Fruit fly (Drosophila melanogaster) whole organism, prepupa: Measurements from ENCODE around the gene CG42821.

ENCODE experiments used
- Blimp-1 ChIP-seq: fragments of 200-800 bp; sonication (Bioruptor generic); optimal IDR thresholded peaks from 3 replicates; lab custom pipeline; 2017; ENCODE audit warnings: missing biosample characterization, missing genetic modification characterization, mild to moderate bottlenecking, moderate library complexity, missing genetic modification reagents
- CG10631 ChIP-seq: fragments of 200-800 bp; sonication (Bioruptor generic); optimal IDR thresholded peaks from 2 replicates; lab custom pipeline; 2016; ENCODE audit warnings: missing biosample characterization, missing genetic modification characterization
- CG10669 ChIP-seq: fragments of 200-800 bp; sonication (Bioruptor generic); optimal IDR thresholded peaks from 3 replicates; lab custom pipeline; 2018; ENCODE audit warnings: missing biosample characterization, mild to moderate bottlenecking, missing genetic modification characterization, moderate library complexity
- CG11294 ChIP-seq: fragments of 200-800 bp; sonication (Bioruptor generic); IDR thresholded peaks from 2 replicates; pipeline ENCODE4 v1.3.6; 2022; ENCODE audit warnings: missing biosample characterization, missing genetic modification characterization
- CG11902 ChIP-seq: fragments of 200-800 bp; sonication (Bioruptor generic); optimal IDR thresholded peaks from 3 replicates; lab custom pipeline; 2016; ENCODE audit warnings: missing biosample characterization, missing genetic modification characterization
- CG1621 ChIP-seq: fragments of 200-800 bp; sonication (Bioruptor generic); optimal IDR thresholded peaks from 3 replicates; lab custom pipeline; 2018; ENCODE audit warnings: missing biosample characterization, mild to moderate bottlenecking, missing genetic modification characterization
- CG3919 ChIP-seq: fragments of 200-800 bp; sonication (Bioruptor generic); optimal IDR thresholded peaks from 3 replicates; lab custom pipeline; 2016; ENCODE audit warnings: missing biosample characterization, missing genetic modification characterization
- CG4318 ChIP-seq: fragments of 200-800 bp; sonication (Bioruptor generic); optimal IDR thresholded peaks from 3 replicates; lab custom pipeline; 2017; ENCODE audit warnings: missing biosample characterization, mild to moderate bottlenecking, missing genetic modification characterization
- CG6163 ChIP-seq: fragments of 200-800 bp; sonication (Bioruptor generic); IDR thresholded peaks from 3 replicates; pipeline ENCODE4 v1.3.6; 2022; ENCODE audit warnings: missing biosample characterization, missing genetic modification characterization
- CG6792 ChIP-seq: fragments of 200-800 bp; sonication (Bioruptor generic); optimal IDR thresholded peaks from 3 replicates; lab custom pipeline; 2016; ENCODE audit warnings: missing biosample characterization, missing genetic modification characterization
- CG6854 ChIP-seq: fragments of 200-800 bp; sonication (Bioruptor generic); optimal IDR thresholded peaks from 2 replicates; lab custom pipeline; 2017; ENCODE audit warnings: missing biosample characterization, mild to moderate bottlenecking, missing genetic modification characterization
- CG8119 ChIP-seq: fragments of 200-800 bp; sonication (Bioruptor generic); IDR thresholded peaks from 3 replicates; pipeline ENCODE4 v1.3.6; 2022; ENCODE audit warnings: missing biosample characterization, missing genetic modification characterization
- CG8319 ChIP-seq: fragments of 200-800 bp; sonication (Bioruptor generic); optimal IDR thresholded peaks from 3 replicates; lab custom pipeline; 2016; ENCODE audit warnings: missing biosample characterization, missing genetic modification characterization
- CG8632 ChIP-seq: fragments of 200-800 bp; sonication (Bioruptor generic); optimal IDR thresholded peaks from 3 replicates; lab custom pipeline; 2016; ENCODE audit warnings: missing biosample characterization, missing genetic modification characterization
- Eip78C ChIP-seq: fragments of 200-800 bp; sonication (Bioruptor generic); peaks from one replicate; lab custom pipeline; 2016; ENCODE audit warnings: missing biosample characterization, missing genetic modification characterization
- Eip93F ChIP-seq: fragments of 200-800 bp; sonication (Bioruptor generic); optimal IDR thresholded peaks from 2 replicates; lab custom pipeline; 2016; ENCODE audit warnings: missing biosample characterization, mild to moderate bottlenecking, missing genetic modification characterization
- Ets21C ChIP-seq: fragments of 200-800 bp; sonication (Bioruptor generic); optimal IDR thresholded peaks from 3 replicates; lab custom pipeline; 2016; ENCODE audit warnings: missing biosample characterization, missing genetic modification characterization
- Gug ChIP-seq: fragments of 200-800 bp; sonication (Bioruptor generic); IDR thresholded peaks from 2 replicates; pipeline ENCODE4 v1.3.6; 2022; ENCODE audit warnings: missing biosample characterization, missing genetic modification characterization
- Hr38 ChIP-seq: sonication (Bioruptor generic); optimal IDR thresholded peaks from 2 replicates; lab custom pipeline; 2016; ENCODE audit warnings: missing biosample characterization, missing genetic modification characterization
- Met ChIP-seq: fragments of 200-800 bp; sonication (Bioruptor generic); optimal IDR thresholded peaks from 3 replicates; lab custom pipeline; 2016; ENCODE audit warnings: missing biosample characterization, missing genetic modification characterization
- Smox ChIP-seq: fragments of 200-800 bp; sonication (Bioruptor generic); optimal IDR thresholded peaks from 3 replicates; lab custom pipeline; 2016; ENCODE audit warnings: missing biosample characterization, missing genetic modification characterization
- Sox14 ChIP-seq: fragments of 200-800 bp; sonication (Bioruptor generic); optimal IDR thresholded peaks from 3 replicates; lab custom pipeline; 2016; ENCODE audit warnings: missing biosample characterization, missing genetic modification characterization
- Sox15 ChIP-seq: fragments of 200-800 bp; sonication (Bioruptor generic); optimal IDR thresholded peaks from 3 replicates; lab custom pipeline; 2016; ENCODE audit warnings: missing biosample characterization, missing genetic modification characterization
- acj6 ChIP-seq: fragments of 200-800 bp; sonication (Bioruptor generic); optimal IDR thresholded peaks from 3 replicates; lab custom pipeline; 2016; ENCODE audit warnings: missing biosample characterization, missing genetic modification characterization
- cyc ChIP-seq: fragments of 200-800 bp; sonication (Bioruptor generic); optimal IDR thresholded peaks from 3 replicates; lab custom pipeline; 2016; ENCODE audit warnings: missing biosample characterization, missing genetic modification characterization
- dsx ChIP-seq: fragments of 200-800 bp; optimal IDR thresholded peaks from 3 replicates; lab custom pipeline; 2019; ENCODE audit warnings: missing biosample characterization, mild to moderate bottlenecking, missing genetic modification characterization, moderate library complexity; ENCODE audit not compliant: poor library complexity, severe bottlenecking
- fd59A ChIP-seq: fragments of 200-800 bp; sonication (Bioruptor generic); optimal IDR thresholded peaks from 2 replicates; lab custom pipeline; 2017; ENCODE audit warnings: missing biosample characterization, mild to moderate bottlenecking, missing genetic modification characterization, missing genetic modification reagents
- fd85E ChIP-seq: fragments of 200-800 bp; sonication (Bioruptor generic); optimal IDR thresholded peaks from 3 replicates; lab custom pipeline; 2016; ENCODE audit warnings: missing biosample characterization, missing genetic modification characterization
- fkh ChIP-seq: fragments of 200-800 bp; sonication (Bioruptor generic); optimal IDR thresholded peaks from 3 replicates; lab custom pipeline; 2017; ENCODE audit warnings: missing biosample characterization, mild to moderate bottlenecking, missing genetic modification characterization, moderate library complexity
- lz ChIP-seq: fragments of 200-800 bp; sonication (Bioruptor generic); optimal IDR thresholded peaks from 3 replicates; lab custom pipeline; 2016; ENCODE audit warnings: missing biosample characterization, missing genetic modification characterization
- net ChIP-seq: fragments of 200-800 bp; sonication (Bioruptor generic); optimal IDR thresholded peaks from 3 replicates; lab custom pipeline; 2016; ENCODE audit warnings: missing biosample characterization, missing genetic modification characterization
- pdm3 ChIP-seq: fragments of 200-800 bp; sonication (Bioruptor generic); optimal IDR thresholded peaks from 3 replicates; lab custom pipeline; 2016; ENCODE audit warnings: missing biosample characterization, missing genetic modification characterization
- ss ChIP-seq, 2 experiments: fragments of 200-800 bp; sonication (Bioruptor generic); optimal IDR thresholded peaks; 2 replicates in 1 of 2; 3 replicates in 1 of 2; lab custom pipeline; 2017 to 2018; ENCODE audit warnings: mild to moderate bottlenecking in 2 of 2, missing biosample characterization in 2 of 2, missing genetic modification characterization in 2 of 2, moderate library complexity in 1 of 2
- topi ChIP-seq: fragments of 200-800 bp; sonication (Bioruptor generic); optimal IDR thresholded peaks from 3 replicates; lab custom pipeline; 2016; ENCODE audit warnings: missing biosample characterization, missing genetic modification characterization
- vri ChIP-seq: fragments of 200-800 bp; sonication (Bioruptor generic); optimal IDR thresholded peaks from 3 replicates; lab custom pipeline; 2016; ENCODE audit warnings: missing biosample characterization, mild to moderate bottlenecking, missing genetic modification characterization

CG42821 gene

DNA sequence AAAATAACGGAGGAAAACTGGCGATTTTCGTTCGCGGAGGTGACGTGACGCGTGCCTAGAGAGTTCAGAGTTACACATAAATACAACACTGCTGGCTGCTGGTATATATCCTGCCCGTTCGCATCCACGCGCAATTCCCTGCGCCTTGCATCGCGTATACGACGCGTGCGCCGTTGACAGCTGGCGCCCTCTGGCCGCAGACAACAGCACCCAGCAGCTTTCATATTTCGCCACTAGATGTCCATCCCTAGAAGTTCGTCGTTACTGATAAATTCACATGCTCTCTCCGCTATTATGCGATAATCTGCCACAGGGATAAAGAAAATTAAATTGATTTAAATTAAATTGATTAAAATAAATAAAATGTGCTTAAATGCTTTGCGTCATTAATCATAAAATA lies 10.4 kb upstream of the CG42821 start, which contains the start of gene Sur-8 (continued):
- TF ChIP-seq CG1621 (tag; lab: Kevin White, UChicago) (no peak), CG4318 (no peak), fd85E (GFP tag; lab: Kevin White, UChicago) (no peak), dsx (GFP tag; lab: Kevin White, UChicago) (no peak), CG6792 (GFP tag; lab: Kevin White, UChicago) (peak; percentile 23), Sox15 (no peak), Met (GFP tag; lab: Kevin White, UChicago) (peak; percentile 54), Smox (peak; percentile 30), Eip93F (GFP tag; lab: Kevin White, UChicago) (no peak), CG8319 (GFP tag; lab: Kevin White, UChicago) (peak; percentile 38), Gug (GFP tag; lab: Robert Waterston, UW) (no peak)

DNA sequence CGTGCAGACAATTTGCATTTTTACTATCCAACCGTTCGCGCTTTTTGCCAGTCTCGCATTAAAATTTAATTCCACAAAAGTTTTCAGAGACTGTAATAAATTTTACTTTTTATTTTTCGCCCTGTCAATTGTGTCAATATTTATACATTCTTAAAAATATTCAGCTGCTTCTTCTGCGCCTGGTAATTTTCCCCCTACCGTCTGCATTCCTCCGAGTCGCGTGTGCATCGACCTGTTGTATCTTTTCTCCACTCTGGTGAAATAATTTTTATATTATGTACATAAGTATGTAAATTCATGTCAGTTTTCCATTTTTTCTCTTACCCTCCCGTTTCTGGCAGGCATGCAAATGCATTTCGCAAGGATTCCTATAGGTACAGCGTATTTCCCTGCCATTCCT lies 9.7 kb upstream of the CG42821 start, which contains the start of gene CG34279:
CG34279 (minus strand) TSS at position 101 of the 400 bp plus-strand sequence.
- no peak for TF ChIP-seq Eip78C
- no peak for TF ChIP-seq ss (GFP tag; optimal IDR thresholded peaks at IDR 0.05; lab: Kevin White, UChicago)
- no peak for TF ChIP-seq CG10631 (GFP tag; lab: Kevin White, UChicago)
- TF ChIP-seq Sox14: no peak
- no peak for TF ChIP-seq CG6163 (GFP tag; lab: Robert Waterston, UW)
- no peak for TF ChIP-seq CG6854
- TF ChIP-seq CG8119 (GFP tag; lab: Robert Waterston, UW): no peak

DNA sequence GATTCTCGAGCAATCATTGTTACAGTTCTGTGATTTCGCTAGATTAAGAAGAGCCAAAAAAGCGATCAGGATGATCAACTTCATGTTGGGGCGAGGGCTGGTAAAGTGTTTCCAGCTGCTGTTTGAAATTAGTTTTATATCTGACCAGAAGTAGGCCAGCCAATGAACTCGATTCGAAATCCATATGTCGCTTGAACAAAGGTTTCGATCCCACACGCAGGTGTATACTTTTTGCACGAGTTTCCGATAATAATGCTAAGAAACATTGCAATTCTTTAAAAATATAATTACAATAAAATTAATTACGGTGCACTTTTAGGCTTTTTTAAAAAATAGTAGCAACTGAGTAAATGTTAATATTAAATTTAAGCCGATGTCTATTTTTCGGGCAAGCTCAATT lies 9.3 kb upstream of the CG42821 start, which contains the start of gene CG34280:
CG34280 (minus strand) TSS at position 101 of the 400 bp plus-strand sequence.
- TF ChIP-seq Sox14 (peak; percentile 48), CG11902 (GFP tag; lab: Kevin White, UChicago) (no peak)

DNA sequence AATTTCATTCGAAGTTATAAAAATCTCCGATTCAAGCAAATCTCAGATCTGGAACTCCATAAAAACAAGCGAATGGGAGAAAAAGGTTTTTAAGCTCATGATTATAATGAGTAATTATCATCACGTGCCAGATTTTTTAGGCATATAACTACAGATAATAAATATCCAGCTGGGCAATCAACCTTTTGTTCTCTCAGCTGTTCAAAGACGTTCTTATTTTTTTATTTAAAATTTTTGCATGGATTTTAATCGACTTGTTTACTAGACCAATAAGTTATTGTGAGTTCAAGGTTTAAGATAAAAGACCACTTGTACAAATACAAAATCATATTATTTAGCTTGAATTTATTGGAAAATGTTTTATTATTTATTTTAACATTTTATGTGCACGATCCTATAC lies 8.7 kb upstream of the CG42821 start:
- TF ChIP-seq vri (peak; percentile 47), fkh (GFP tag; lab: Kevin White, UChicago) (peak; percentile 29), lz (no peak)
- TF ChIP-seq, all 60 proteins: peak for 2

DNA sequence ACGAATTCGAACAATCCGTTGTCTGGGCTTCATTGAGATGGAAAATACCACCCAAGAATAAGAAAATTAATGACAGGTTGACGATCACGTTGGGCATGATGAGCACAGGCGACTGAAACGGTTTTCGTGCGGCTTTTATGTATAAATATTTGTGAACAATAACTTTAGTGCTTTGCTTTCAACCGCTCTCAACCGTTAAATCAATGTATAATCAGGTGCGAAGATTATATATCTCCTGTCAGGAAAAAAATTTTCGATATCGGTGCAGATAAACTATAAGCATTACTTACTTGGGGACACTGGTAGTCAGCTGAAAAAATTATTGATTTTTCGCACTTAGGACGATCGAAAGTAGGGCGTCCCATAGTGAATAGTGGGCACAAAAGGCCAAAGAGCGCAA lies 7.9 kb upstream of the CG42821 start, which contains the start of gene CG42823:
CG42823 (minus strand) TSS at position 101 of the 400 bp plus-strand sequence.
- TF ChIP-seq CG6854 (no peak), lz (no peak), fd59A (GFP tag; lab: Kevin White, UChicago) (no peak), CG11902 (GFP tag; lab: Kevin White, UChicago) (no peak), CG11294 (GFP tag; lab: Robert Waterston, UW) (no peak), CG8319 (GFP tag; lab: Kevin White, UChicago) (no peak), Hr38 (GFP tag; lab: Kevin White, UChicago) (no peak), topi (no peak), dsx (GFP tag; lab: Kevin White, UChicago) (no peak)

DNA sequence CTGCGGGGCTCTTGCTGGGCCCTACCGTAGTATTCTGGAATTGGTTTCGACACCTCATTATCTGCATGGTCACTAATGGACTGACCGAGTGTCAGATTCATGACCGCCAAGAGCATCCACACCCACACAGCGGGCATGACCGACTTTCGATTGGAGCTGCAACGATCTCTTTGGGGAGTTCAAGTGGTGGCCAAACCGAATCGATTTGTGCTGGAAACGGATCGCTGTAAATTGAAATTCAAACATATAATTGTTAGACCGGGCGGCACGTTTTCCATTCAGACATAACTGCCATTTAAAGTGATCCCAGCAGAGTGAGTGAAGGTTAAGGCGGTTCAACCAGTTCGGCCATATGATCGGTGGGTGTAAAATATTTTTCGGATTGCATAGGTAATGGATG lies 6.5 kb upstream of the CG42821 start, which contains the start of the genes CG42824 and CG42798:
CG42824 (minus strand) TSS at position 101 of the 400 bp plus-strand sequence.
CG42798 (plus strand) TSS at position 268 of the 400 bp plus-strand sequence.
- no peak for TF ChIP-seq CG8632 (GFP tag; lab: Kevin White, UChicago)
- TF ChIP-seq CG10631 (GFP tag; lab: Kevin White, UChicago): no peak
- TF ChIP-seq CG3919 (GFP tag; lab: Kevin White, UChicago): no peak
- no peak for TF ChIP-seq ss (GFP tag; optimal IDR thresholded peaks at IDR 0.05; lab: Kevin White, UChicago)
- no peak for TF ChIP-seq CG10669 (GFP tag; lab: Kevin White, UChicago)
- TF ChIP-seq pdm3 (GFP tag; lab: Kevin White, UChicago): no peak
- TF ChIP-seq cyc (GFP tag; lab: Kevin White, UChicago): no peak
- TF ChIP-seq Ets21C (GFP tag; lab: Kevin White, UChicago): no peak
- no peak for TF ChIP-seq CG6854
- TF ChIP-seq CG4318: no peak
- no peak for TF ChIP-seq CG11294 (GFP tag; lab: Robert Waterston, UW)
- no peak for TF ChIP-seq Sox14
- no peak for TF ChIP-seq CG6792 (GFP tag; lab: Kevin White, UChicago)
- TF ChIP-seq Blimp-1: no peak
- TF ChIP-seq acj6 (GFP tag; lab: Kevin White, UChicago): no peak
- TF ChIP-seq net: no peak
- no peak for TF ChIP-seq Eip93F (GFP tag; lab: Kevin White, UChicago)
- TF ChIP-seq, all 60 proteins: peak for 0
